Worm (Caenorhabditis elegans): ENCODE measurements around the gene srw-17.

srw-17 gene

ce11 chrV:15305502-15305901 lies 28.7 kb upstream of the srw-17 start, which contains the start of gene T26H8.5:
TSS of gene T26H8.5 (minus strand) at chrV:15305602.
- TF ChIP-seq ztf-29 (GFP tag; IDR thresholded peaks at IDR 0.05) (no peak), med-1 (GFP tag; optimal IDR thresholded peaks at IDR 0.05; ENCODE audit: insufficient read depth) (no peak), ref-1 (GFP tag; conservative IDR thresholded peaks at IDR 0.05) (no peak), flt-1 (GFP tag; IDR thresholded peaks at IDR 0.05) (no peak), tab-1 (GFP tag; IDR thresholded peaks at IDR 0.05) (no peak), klf-2 (GFP tag; conservative IDR thresholded peaks at IDR 0.05) (no peak), T22C8.4 (GFP tag; IDR thresholded peaks at IDR 0.05) (no peak), cog-1 (tag; optimal IDR thresholded peaks at IDR 0.05) (no peak), ztf-23 (GFP tag; IDR thresholded peaks at IDR 0.05) (no peak)

- TF ChIP-seq tab-1 (GFP tag; IDR thresholded peaks at IDR 0.05) (no peak), klf-2 (GFP tag; conservative IDR thresholded peaks at IDR 0.05) (no peak), cog-1 (tag; optimal IDR thresholded peaks at IDR 0.05) (no peak), flt-1 (GFP tag; IDR thresholded peaks at IDR 0.05) (no peak), ref-1 (GFP tag; conservative IDR thresholded peaks at IDR 0.05) (no peak), ztf-23 (GFP tag; IDR thresholded peaks at IDR 0.05) (no peak), ztf-29 (GFP tag; IDR thresholded peaks at IDR 0.05) (no peak), T22C8.4 (GFP tag; IDR thresholded peaks at IDR 0.05) (no peak), med-1 (GFP tag; optimal IDR thresholded peaks at IDR 0.05; ENCODE audit: insufficient read depth) (no peak)
These were observed 26.8 kb upstream of the srw-17 start, which contains the start of gene srx-48 for ce11 chrV:15303625-15304024. TSS of gene srx-48 (minus strand) at chrV:15303725.

DNA sequence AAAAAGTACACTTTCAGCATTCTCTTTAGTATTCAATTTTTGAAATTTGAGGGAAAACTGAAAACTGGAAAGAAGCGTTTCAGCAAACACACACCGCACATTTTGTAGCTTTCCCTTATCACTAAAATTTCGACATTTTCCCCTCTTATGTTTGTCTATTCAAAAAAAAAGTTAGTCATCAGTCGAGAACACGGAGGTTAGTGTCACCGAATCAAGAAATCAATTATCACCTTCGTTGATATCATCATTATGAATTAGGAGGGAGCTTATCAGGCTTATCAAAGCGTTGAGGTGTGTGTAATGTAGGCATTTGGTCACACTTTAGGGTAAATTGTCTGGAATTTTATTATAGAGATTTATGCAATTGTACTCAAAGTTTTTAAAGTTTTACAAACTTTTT lies 21.8 kb upstream of the srw-17 start, which contains the start of gene cpr-3:
Gene cpr-3, minus strand, starts transcription at position 104 of the 400 bp plus-strand sequence.
- TF ChIP-seq med-1 (GFP tag; optimal IDR thresholded peaks at IDR 0.05; ENCODE audit: insufficient read depth) = no peak
- no peak for TF ChIP-seq ref-1 (GFP tag; conservative IDR thresholded peaks at IDR 0.05)
- no peak for TF ChIP-seq tab-1 (GFP tag; IDR thresholded peaks at IDR 0.05)
- TF ChIP-seq cog-1 (tag; optimal IDR thresholded peaks at IDR 0.05) = no peak
- no peak for TF ChIP-seq T22C8.4 (GFP tag; IDR thresholded peaks at IDR 0.05)

ce11 chrV:15295436-15295835 lies 18.6 kb upstream of the srw-17 start:
- peak; percentile 91; the same call in 1 of the 2 replicates for TF ChIP-seq flt-1 (GFP tag; IDR thresholded peaks at IDR 0.05)

ce11 chrV:15293865-15294264 lies 17.1 kb upstream of the srw-17 start, which contains the start of gene str-96:
TSS of gene str-96 (minus strand) at chrV:15293965.
- TF ChIP-seq ztf-23 (GFP tag; IDR thresholded peaks at IDR 0.05) (no peak), cog-1 (tag; optimal IDR thresholded peaks at IDR 0.05) (no peak), tab-1 (GFP tag; IDR thresholded peaks at IDR 0.05) (no peak), ref-1 (GFP tag; conservative IDR thresholded peaks at IDR 0.05) (no peak), ztf-29 (GFP tag; IDR thresholded peaks at IDR 0.05) (no peak), flt-1 (GFP tag; IDR thresholded peaks at IDR 0.05) (no peak), klf-2 (GFP tag; conservative IDR thresholded peaks at IDR 0.05) (no peak), med-1 (GFP tag; optimal IDR thresholded peaks at IDR 0.05; ENCODE audit: insufficient read depth) (no peak), T22C8.4 (GFP tag; IDR thresholded peaks at IDR 0.05) (no peak)

DNA sequence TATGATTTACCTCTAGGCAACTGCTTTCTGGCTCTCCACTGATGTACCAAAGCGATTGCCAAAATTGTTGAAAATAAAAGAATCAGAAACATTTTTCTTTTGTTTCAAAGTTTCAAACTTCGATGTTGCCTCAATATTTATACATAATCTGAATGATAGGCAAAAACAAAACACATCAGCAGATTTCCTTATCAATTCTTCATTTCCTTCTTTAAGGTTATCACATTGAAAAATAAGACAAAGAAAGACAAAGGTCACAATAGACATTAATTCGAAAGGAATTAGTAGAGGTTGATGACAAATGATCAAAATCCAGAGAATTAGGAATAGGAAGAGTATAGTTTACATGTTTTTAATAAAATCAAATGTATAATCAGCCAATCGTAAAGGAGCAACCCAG lies 14.2 kb upstream of the srw-17 start, which contains the start of gene cyp-34A2:
Gene cyp-34A2, minus strand, starts transcription at position 101 of the 400 bp plus-strand sequence.
- TF ChIP-seq klf-2 (GFP tag; conservative IDR thresholded peaks at IDR 0.05) (no peak), ztf-23 (GFP tag; IDR thresholded peaks at IDR 0.05) (no peak), flt-1 (GFP tag; IDR thresholded peaks at IDR 0.05) (no peak), ref-1 (GFP tag; conservative IDR thresholded peaks at IDR 0.05) (no peak), cog-1 (tag; optimal IDR thresholded peaks at IDR 0.05) (no peak), tab-1 (GFP tag; IDR thresholded peaks at IDR 0.05) (no peak), ztf-29 (GFP tag; IDR thresholded peaks at IDR 0.05) (no peak), med-1 (GFP tag; optimal IDR thresholded peaks at IDR 0.05; ENCODE audit: insufficient read depth) (no peak), T22C8.4 (GFP tag; IDR thresholded peaks at IDR 0.05) (no peak)

- TF ChIP-seq flt-1 (GFP tag; IDR thresholded peaks at IDR 0.05) (no peak), T22C8.4 (GFP tag; IDR thresholded peaks at IDR 0.05) (no peak), ztf-29 (GFP tag; IDR thresholded peaks at IDR 0.05) (no peak)
These were observed 11.0 kb upstream of the srw-17 start, which contains the start of gene cyp-34A1 for ce11 chrV:15287856-15288255. TSS of gene cyp-34A1 (minus strand) at chrV:15287956.

DNA sequence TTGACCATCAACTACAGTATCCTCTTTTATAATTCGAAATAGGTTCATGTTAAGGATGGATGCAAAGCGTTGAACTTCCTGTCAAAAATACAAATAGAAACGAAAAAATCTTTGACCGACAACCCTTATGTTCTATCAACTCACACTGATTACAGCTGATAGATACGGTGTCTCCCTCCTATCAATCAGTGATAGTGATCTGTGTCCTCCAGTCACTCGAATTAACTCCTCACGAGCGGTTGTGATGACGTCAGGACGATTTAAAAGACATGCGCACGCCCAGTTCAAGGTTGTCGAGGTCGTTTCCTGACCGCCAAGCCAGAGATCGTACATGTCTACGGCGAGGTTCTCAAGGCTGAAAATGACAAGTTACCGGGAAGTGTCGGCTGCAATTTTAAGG lies 9.2 kb upstream of the srw-17 start:
- TF ChIP-seq flt-1 (GFP tag; IDR thresholded peaks at IDR 0.05) = no peak
- no peak for TF ChIP-seq ref-1 (GFP tag; conservative IDR thresholded peaks at IDR 0.05)
- TF ChIP-seq ztf-29 (GFP tag; IDR thresholded peaks at IDR 0.05) = no peak
- TF ChIP-seq med-1 (GFP tag; optimal IDR thresholded peaks at IDR 0.05; ENCODE audit: insufficient read depth) = no peak
- no peak for TF ChIP-seq klf-2 (GFP tag; conservative IDR thresholded peaks at IDR 0.05)
- no peak for TF ChIP-seq T22C8.4 (GFP tag; IDR thresholded peaks at IDR 0.05)
- TF ChIP-seq cog-1 (tag; optimal IDR thresholded peaks at IDR 0.05) = no peak
- TF ChIP-seq tab-1 (GFP tag; IDR thresholded peaks at IDR 0.05) = no peak
- no peak for TF ChIP-seq ztf-23 (GFP tag; IDR thresholded peaks at IDR 0.05)

DNA sequence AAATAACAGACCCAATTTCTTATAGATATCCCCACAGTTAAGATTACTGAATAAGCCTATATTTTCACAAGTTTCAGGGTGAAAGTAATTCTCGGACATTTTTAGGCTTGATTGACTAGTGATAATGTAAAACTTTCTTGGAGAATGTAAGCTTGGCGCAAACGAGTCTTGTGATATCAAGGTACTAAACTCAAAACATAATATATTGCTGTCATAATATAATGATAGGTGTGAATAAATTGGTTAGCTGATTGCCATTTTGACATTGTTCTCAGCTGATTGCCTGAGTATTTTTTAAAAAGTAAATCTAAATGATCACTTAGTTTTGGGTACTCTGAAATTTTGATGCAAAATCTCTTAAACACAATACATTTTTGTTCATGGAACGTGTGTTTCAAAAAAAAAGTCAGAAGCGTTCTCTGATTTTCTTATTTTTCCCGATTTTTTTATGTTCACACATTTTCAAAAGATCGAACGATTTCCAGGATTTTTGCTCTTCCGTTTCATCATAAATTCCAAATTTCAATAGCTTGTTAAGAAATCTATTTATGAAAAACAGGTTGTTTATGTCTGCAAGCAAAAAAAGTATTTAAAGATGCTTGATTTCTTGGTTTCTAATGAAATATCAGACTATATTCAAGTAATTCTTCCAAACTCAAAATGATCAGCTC lies 4.6 kb upstream of the srw-17 start, which contains the start of the genes srw-19 and srx-51:
Gene srw-19, minus strand, starts transcription at position 101 of the 671 bp plus-strand sequence.
Gene srx-51, plus strand, starts transcription at position 621 of the 671 bp plus-strand sequence.
- no peak for TF ChIP-seq cog-1 (tag; optimal IDR thresholded peaks at IDR 0.05)
- no peak for TF ChIP-seq ref-1 (GFP tag; conservative IDR thresholded peaks at IDR 0.05)
- no peak for TF ChIP-seq flt-1 (GFP tag; IDR thresholded peaks at IDR 0.05)
- no peak for TF ChIP-seq ztf-29 (GFP tag; IDR thresholded peaks at IDR 0.05)
- no peak for TF ChIP-seq med-1 (GFP tag; optimal IDR thresholded peaks at IDR 0.05; ENCODE audit: insufficient read depth)
- no peak for TF ChIP-seq T22C8.4 (GFP tag; IDR thresholded peaks at IDR 0.05)
- TF ChIP-seq tab-1 (GFP tag; IDR thresholded peaks at IDR 0.05) = no peak
- TF ChIP-seq ztf-23 (GFP tag; IDR thresholded peaks at IDR 0.05) = no peak
- no peak for TF ChIP-seq klf-2 (GFP tag; conservative IDR thresholded peaks at IDR 0.05)

ce11 chrV:15274757-15275156 lies 2.1 kb downstream of the srw-17 start, which contains the start of gene srw-16:
TSS of gene srw-16 (minus strand) at chrV:15274857.
- TF ChIP-seq ztf-29 (GFP tag; IDR thresholded peaks at IDR 0.05) (no peak), ref-1 (GFP tag; conservative IDR thresholded peaks at IDR 0.05) (no peak), klf-2 (GFP tag; conservative IDR thresholded peaks at IDR 0.05) (no peak), flt-1 (GFP tag; IDR thresholded peaks at IDR 0.05) (no peak), med-1 (GFP tag; optimal IDR thresholded peaks at IDR 0.05; ENCODE audit: insufficient read depth) (no peak), ztf-23 (GFP tag; IDR thresholded peaks at IDR 0.05) (no peak), cog-1 (tag; optimal IDR thresholded peaks at IDR 0.05) (no peak), T22C8.4 (GFP tag; IDR thresholded peaks at IDR 0.05) (no peak), tab-1 (GFP tag; IDR thresholded peaks at IDR 0.05) (no peak)

All from whole organism, midembryonic.